Worm (Caenorhabditis elegans): ENCODE measurements around the gene hpa-1.

- TF ChIP-seq xbp-1 (tag; optimal IDR thresholded peaks at IDR 0.05) (no peak), mdl-1 (tag; optimal IDR thresholded peaks at IDR 0.05) (no peak), pag-3 (tag; optimal IDR thresholded peaks at IDR 0.05; ENCODE audit: borderline replicate concordance, insufficient read depth) (no peak), snpc-4 (tag; optimal IDR thresholded peaks at IDR 0.05) (no peak), sptf-1 (tag; optimal IDR thresholded peaks at IDR 0.05) (no peak), ceh-82 (tag; optimal IDR thresholded peaks at IDR 0.05) (no peak), nhr-237 (tag; optimal IDR thresholded peaks at IDR 0.05) (no peak), mep-1 (tag; optimal IDR thresholded peaks at IDR 0.05) (no peak), lin-39 (tag; optimal IDR thresholded peaks at IDR 0.05) (no peak), hlh-4 (tag; optimal IDR thresholded peaks at IDR 0.05) (no peak), rnt-1 (tag; optimal IDR thresholded peaks at IDR 0.05) (no peak)
Observed at ce11 chrIV:16220688-16221087, 12.2 kb downstream of the hpa-1 start.

Measured in whole organism, L1 larva.